Fruit fly (Drosophila melanogaster) Kc167 (cell line): Measurements from ENCODE around the gene CG42536.

ENCODE experiments used
- Myc ChIP-seq: fragments of >200 bp; optimal IDR thresholded peaks from 2 replicates; lab custom pipeline; 2017; ENCODE audit warnings: missing external identifiers
- insv ChIP-seq: fragments of >200 bp; optimal IDR thresholded peaks from 3 replicates; lab custom pipeline; 2018; ENCODE audit warnings: missing external identifiers

DNA sequence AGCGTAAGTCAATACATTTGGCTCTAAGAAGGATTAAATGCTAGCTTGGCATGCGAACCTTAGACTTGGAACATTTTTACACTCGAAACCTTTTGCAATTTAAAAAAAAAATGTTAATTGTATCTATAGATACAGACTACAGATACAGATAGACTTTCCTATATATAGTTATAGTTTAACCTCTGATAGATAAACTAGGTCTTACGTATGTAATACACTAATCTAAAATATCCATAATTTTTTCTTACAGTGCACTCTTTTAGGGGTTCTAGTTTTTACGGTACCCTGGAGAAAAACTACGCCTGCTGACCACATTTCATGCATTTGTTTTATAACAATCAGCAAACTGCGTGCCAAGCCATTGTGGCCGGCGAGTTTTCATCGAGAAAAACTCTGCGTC lies 17.3 kb upstream of the CG42536 start:
- no peak for TF ChIP-seq insv (lab: Kevin White, UChicago)
- no peak for TF ChIP-seq Myc (lab: Kevin White, UChicago)
